Fruit fly (Drosophila melanogaster): ENCODE measurements around the gene CG42304.

The CG42304 gene

dm6 chr3L:2634929-2635799 lies 16.7 kb upstream of the CG42304 start (continued):
- TF ChIP-seq CG8359 (GFP tag; optimal IDR thresholded peaks at IDR 0.05; ENCODE audit: borderline replicate concordance) = peak; percentile 24
- peak; percentile 68 for TF ChIP-seq tgo (GFP tag; IDR thresholded peaks at IDR 0.05)
- TF ChIP-seq CG11456 (GFP tag; IDR thresholded peaks at IDR 0.05) = peak; percentile 89
- peak; percentile 86 for TF ChIP-seq CG18619 (GFP tag; optimal IDR thresholded peaks at IDR 0.05)
- peak; percentile 98 for TF ChIP-seq CG17186 (GFP tag; optimal IDR thresholded peaks at IDR 0.05)
- TF ChIP-seq Kr (GFP tag; optimal IDR thresholded peaks at IDR 0.05) = peak; percentile 51
- peak; percentile 67 for TF ChIP-seq CG11398 (GFP tag; optimal IDR thresholded peaks at IDR 0.05)
- TF ChIP-seq ara (GFP tag; IDR thresholded peaks at IDR 0.05) = peak; percentile 75
- peak; percentile 87 for TF ChIP-seq CG6813 (GFP tag; optimal IDR thresholded peaks at IDR 0.05)
- peak; percentile 67 for TF ChIP-seq crc (GFP tag; optimal IDR thresholded peaks at IDR 0.05)
- TF ChIP-seq trh (GFP tag; optimal IDR thresholded peaks at IDR 0.05) = peak; percentile 19
- peak; percentile 88 for TF ChIP-seq CG33213 (GFP tag; optimal IDR thresholded peaks at IDR 0.05)
- TF ChIP-seq mld (GFP tag; IDR thresholded peaks at IDR 0.05; ENCODE audit: partially characterized antibody) = peak; percentile 78; the same call in 2 of the 3 replicates
- peak; percentile 98 for TF ChIP-seq Med (GFP tag)
- TF ChIP-seq CG17385 (GFP tag; optimal IDR thresholded peaks at IDR 0.05) = peak; percentile 94
- peak in 1 of 2 experiments; percentile 74 for TF ChIP-seq bsh (GFP tag; optimal IDR thresholded peaks at IDR 0.05)
- peak; percentile 68 for TF ChIP-seq shn (GFP tag; optimal IDR thresholded peaks at IDR 0.05)
- TF ChIP-seq knrl (GFP tag; IDR thresholded peaks at IDR 0.05; ENCODE audit: partially characterized antibody) = peak; percentile 67; the same call in 2 of the 3 replicates
- peak; percentile 81 for TF ChIP-seq gcm (GFP tag; optimal IDR thresholded peaks at IDR 0.05)
- peak; percentile 85 for TF ChIP-seq CG6854 (GFP tag; optimal IDR thresholded peaks at IDR 0.05)
- TF ChIP-seq esg (GFP tag; conservative IDR thresholded peaks at IDR 0.05) = no peak
- TF ChIP-seq bowl (GFP tag; IDR thresholded peaks at IDR 0.05) = no peak; the same call in 1 of the 2 replicates
- TF ChIP-seq CG1602 (GFP tag; optimal IDR thresholded peaks at IDR 0.05) = no peak
- TF ChIP-seq CG9797 (GFP tag; optimal IDR thresholded peaks at IDR 0.05) = peak; percentile 54
- TF ChIP-seq CG7963 (GFP tag; IDR thresholded peaks at IDR 0.05; ENCODE audit: partially characterized antibody) = peak; percentile 84
- peak; percentile 68 for TF ChIP-seq maf-S (GFP tag; optimal IDR thresholded peaks at IDR 0.05)
- TF ChIP-seq wdn (GFP tag; IDR thresholded peaks at IDR 0.05) = peak; percentile 67
- peak; percentile 70 for TF ChIP-seq CG11696 (GFP tag; IDR thresholded peaks at IDR 0.05)
- TF ChIP-seq CG10209 (GFP tag; optimal IDR thresholded peaks at IDR 0.05) = peak; percentile 76
- no peak for TF ChIP-seq tio (GFP tag; optimal IDR thresholded peaks at IDR 0.05)
- TF ChIP-seq Xrp1 (GFP tag; IDR thresholded peaks at IDR 0.05) = peak; percentile 65
- peak; percentile 59 for TF ChIP-seq Atf3 (GFP tag; optimal IDR thresholded peaks at IDR 0.05)
- no peak for TF ChIP-seq hth (optimal IDR thresholded peaks at IDR 0.05)
- no peak for TF ChIP-seq CG14667 (GFP tag; IDR thresholded peaks at IDR 0.05)
- TF ChIP-seq Oaz (GFP tag; IDR thresholded peaks at IDR 0.05) = peak; percentile 61
- peak; percentile 41 for TF ChIP-seq CG5245 (GFP tag; optimal IDR thresholded peaks at IDR 0.05)
- TF ChIP-seq CG7786 (GFP tag; optimal IDR thresholded peaks at IDR 0.05) = peak; percentile 50
- TF ChIP-seq usp (GFP tag; optimal IDR thresholded peaks at IDR 0.05) = no peak
- peak; percentile 59 for TF ChIP-seq Nf-YC (tag; optimal IDR thresholded peaks at IDR 0.05)
- TF ChIP-seq zf30C (GFP tag; optimal IDR thresholded peaks at IDR 0.05) = peak; percentile 48
- peak; percentile 81 for TF ChIP-seq scrt (GFP tag; optimal IDR thresholded peaks at IDR 0.05)
- TF ChIP-seq CG12391 (tag; optimal IDR thresholded peaks at IDR 0.05) = peak; percentile 77
- TF ChIP-seq CG10366 (GFP tag; IDR thresholded peaks at IDR 0.05) = peak; percentile 74
- TF ChIP-seq ro (GFP tag; IDR thresholded peaks at IDR 0.05) = no peak
- TF ChIP-seq CG2116 (GFP tag; optimal IDR thresholded peaks at IDR 0.05) = peak; percentile 100
- peak; percentile 66 for TF ChIP-seq pros (GFP tag; optimal IDR thresholded peaks at IDR 0.05)
- peak; percentile 77 for TF ChIP-seq pfk (GFP tag; optimal IDR thresholded peaks at IDR 0.05)
- TF ChIP-seq CG6683 (GFP tag; optimal IDR thresholded peaks at IDR 0.05) = peak; percentile 78
- peak; percentile 77 for TF ChIP-seq en (GFP tag; optimal IDR thresholded peaks at IDR 0.05)

Data from whole organism, embryonic.